Fruit fly (Drosophila melanogaster): Measurements from ENCODE around the gene CG33191.

dm6 chr3R:8812342-8812966 lies 32.7 kb upstream of the CG33191 start:
- TF ChIP-seq dl (GFP tag; optimal IDR thresholded peaks at IDR 0.05; ENCODE audit: insufficient read depth in 1 of 2, partially characterized antibody in 2 of 2) (no peak), Rel (GFP tag; optimal IDR thresholded peaks at IDR 0.05) (no peak), Rel (tag; optimal IDR thresholded peaks at IDR 0.05) (no peak), fru (GFP tag; optimal IDR thresholded peaks at IDR 0.05) (peak; percentile 72), sage (GFP tag; optimal IDR thresholded peaks at IDR 0.05) (peak; percentile 12), Dfd (GFP tag; optimal IDR thresholded peaks at IDR 0.05) (no peak)

Measured in whole organism, wandering third instar larva.